Worm (Caenorhabditis elegans) whole organism, L2 larva: ENCODE data around the gene T16G1.2.

Experiments
- R02D3.7 ChIP-seq: fragments of 150-350 bp; optimal IDR thresholded peaks from 2 replicates; lab custom pipeline; 2014; ENCODE audit warnings: missing biosample characterization, missing genetic modification characterization
- aly-2 ChIP-seq: fragments of 150-350 bp; optimal IDR thresholded peaks from 2 replicates; lab custom pipeline; 2014; ENCODE audit warnings: missing biosample characterization, missing genetic modification characterization
- blmp-1 ChIP-seq: sonication (generic microtip); optimal IDR thresholded peaks from 2 replicates; lab custom pipeline; 2017; ENCODE audit warnings: missing genetic modification characterization, mild to moderate bottlenecking, missing compliant biosample characterization, antibody characterized with exemption, moderate library complexity; ENCODE audit not compliant: insufficient read depth
- ceh-82 ChIP-seq: fragments of 150-350 bp; optimal IDR thresholded peaks from 2 replicates; lab custom pipeline; 2014; ENCODE audit warnings: missing biosample characterization, missing genetic modification characterization
- fos-1 ChIP-seq: fragments of 150-350 bp; optimal IDR thresholded peaks from 2 replicates; lab custom pipeline; 2014; ENCODE audit warnings: missing biosample characterization, missing genetic modification characterization
- mdl-1 ChIP-seq, 2 experiments: fragments of 150-350 bp in 1 of 2; sonication (generic microtip) in 1 of 2; optimal IDR thresholded peaks; 2 replicates each; lab custom pipeline; 2017; ENCODE audit warnings: missing biosample characterization in 2 of 2, missing genetic modification characterization in 2 of 2
- nhr-6 ChIP-seq: fragments of 150-350 bp; optimal IDR thresholded peaks from 2 replicates; lab custom pipeline; 2014; ENCODE audit warnings: missing biosample characterization, missing genetic modification characterization
- unc-39 ChIP-seq: fragments of 150-350 bp; optimal IDR thresholded peaks from 2 replicates; lab custom pipeline; 2014; ENCODE audit warnings: missing biosample characterization, missing genetic modification characterization
- unc-62 ChIP-seq: fragments of 150-350 bp; optimal IDR thresholded peaks from 2 replicates; lab custom pipeline; 2014; ENCODE audit warnings: missing biosample characterization, missing genetic modification reagents, missing genetic modification characterization
- zag-1 ChIP-seq: fragments of 150-350 bp; optimal IDR thresholded peaks from 2 replicates; lab custom pipeline; 2014; ENCODE audit warnings: missing biosample characterization, missing genetic modification characterization
- ztf-11 ChIP-seq: sonication (generic microtip); optimal IDR thresholded peaks from 2 replicates; lab custom pipeline; 2017; ENCODE audit warnings: missing biosample characterization, missing genetic modification characterization

DNA sequence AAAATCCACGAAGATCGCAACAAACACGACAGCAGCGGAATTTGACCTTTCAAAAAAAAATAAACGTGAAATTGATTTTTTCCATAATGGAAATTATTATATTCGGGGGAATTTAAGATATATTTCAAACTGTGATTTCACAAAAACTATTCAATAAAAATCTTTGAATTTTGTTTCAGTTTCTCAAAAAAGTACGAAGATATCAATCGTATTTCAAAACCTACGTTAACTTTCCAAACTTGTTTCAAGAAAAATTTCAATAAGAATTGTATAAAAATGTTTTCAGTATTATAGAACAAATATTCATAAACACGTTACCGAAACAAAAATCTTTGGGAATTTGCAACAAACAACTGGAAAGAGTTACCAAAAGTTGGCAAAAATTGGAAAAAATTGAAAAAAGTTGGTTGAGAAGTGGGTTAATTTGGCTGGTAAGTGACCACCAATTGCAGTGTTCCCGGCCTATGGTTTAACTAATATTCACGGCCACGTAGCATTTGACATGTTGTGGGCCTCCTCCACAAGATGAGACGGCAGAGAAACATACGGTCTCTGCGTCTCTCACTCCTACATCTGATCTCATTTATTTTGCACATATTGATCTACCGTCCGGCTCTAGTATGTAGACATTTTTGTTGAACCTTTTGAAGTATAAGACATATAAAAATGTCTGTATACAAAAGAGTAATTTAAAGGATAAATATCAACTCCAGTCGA is 21.7 kb downstream of the T16G1.2 start, which contains the start of the genes T16G1.9 and T16G1.18:
- no peak for TF ChIP-seq ceh-82
- no peak for TF ChIP-seq mdl-1 (tag; optimal IDR thresholded peaks at IDR 0.05; lab: Kevin White, UChicago)
- TF ChIP-seq R02D3.7 = no peak
- TF ChIP-seq unc-62 (GFP tag; lab: Kevin White, UChicago) = no peak
- TF ChIP-seq blmp-1 (tag; lab: Kevin White, UChicago) = no peak
- no peak for TF ChIP-seq aly-2 (tag; lab: Kevin White, UChicago)
- TF ChIP-seq nhr-6 (tag; lab: Kevin White, UChicago) = no peak
- TF ChIP-seq unc-39 = no peak
- no peak for TF ChIP-seq zag-1 (tag; lab: Kevin White, UChicago)
- no peak for TF ChIP-seq ztf-11 (tag; lab: Kevin White, UChicago)
- peak; percentile 40 for TF ChIP-seq fos-1 (tag; lab: Kevin White, UChicago)
